Fruit fly (Drosophila melanogaster): ENCODE measurements around the gene Ibf2.

The Ibf2 gene

dm6 chr3R:9258252-9259225 lies at the start of gene Ibf2, which contains the start of gene Ibf1:
Gene Ibf2, minus strand, starts transcription at chr3R:9258501.
Gene Ibf1, plus strand, starts transcription at chr3R:9258964.
- no peak for TF ChIP-seq CG15696 (tag; optimal IDR thresholded peaks at IDR 0.05)
- TF ChIP-seq CG1602 (GFP tag; optimal IDR thresholded peaks at IDR 0.05), result no peak
- TF ChIP-seq MESR4 (GFP tag; optimal IDR thresholded peaks at IDR 0.05), result peak; percentile 59
- no peak for TF ChIP-seq CG6765 (GFP tag; optimal IDR thresholded peaks at IDR 0.05)
- no peak for TF ChIP-seq CG3281 (GFP tag; optimal IDR thresholded peaks at IDR 0.05)
- no peak for TF ChIP-seq CG10654 (GFP tag; optimal IDR thresholded peaks at IDR 0.05)
- TF ChIP-seq CG42726 (GFP tag; IDR thresholded peaks at IDR 0.05; ENCODE audit: partially characterized antibody), result peak; percentile 89
- TF ChIP-seq Dref (GFP tag; IDR thresholded peaks at IDR 0.05), result peak; percentile 84
- TF ChIP-seq HmgZ (tag; optimal IDR thresholded peaks at IDR 0.05), result peak; percentile 16
- TF ChIP-seq Dip3 (GFP tag; optimal IDR thresholded peaks at IDR 0.05), result no peak
- TF ChIP-seq az2 (GFP tag; optimal IDR thresholded peaks at IDR 0.05), result no peak
- TF ChIP-seq phol (tag; optimal IDR thresholded peaks at IDR 0.05), result peak; percentile 89
- no peak for TF ChIP-seq ATbp (GFP tag; optimal IDR thresholded peaks at IDR 0.05)
- TF ChIP-seq Asciz (GFP tag; optimal IDR thresholded peaks at IDR 0.05), result no peak
- no peak for TF ChIP-seq HHEX (GFP tag; optimal IDR thresholded peaks at IDR 0.05)
- TF ChIP-seq schlank (tag; optimal IDR thresholded peaks at IDR 0.05), result no peak
- no peak for TF ChIP-seq CG9727 (GFP tag; optimal IDR thresholded peaks at IDR 0.05)
- no peak for TF ChIP-seq CG3726 (GFP tag; IDR thresholded peaks at IDR 0.05)
- TF ChIP-seq Stat92E (GFP tag; optimal IDR thresholded peaks at IDR 0.05), result no peak
- no peak for TF ChIP-seq C15 (GFP tag; IDR thresholded peaks at IDR 0.05)
- peak; percentile 58 for TF ChIP-seq MBD-R2 (GFP tag; IDR thresholded peaks at IDR 0.05)
- no peak for TF ChIP-seq Poxn (GFP tag; IDR thresholded peaks at IDR 0.05)
- TF ChIP-seq jing (GFP tag; optimal IDR thresholded peaks at IDR 0.05), result no peak
- TF ChIP-seq CG15514 (GFP tag; optimal IDR thresholded peaks at IDR 0.05), result peak; percentile 4
- no peak for TF ChIP-seq CG14050 (GFP tag; IDR thresholded peaks at IDR 0.05)
- no peak for TF ChIP-seq CG12942 (GFP tag; optimal IDR thresholded peaks at IDR 0.05)
- no peak for TF ChIP-seq Hr39 (optimal IDR thresholded peaks at IDR 0.05)
- TF ChIP-seq amos (GFP tag; IDR thresholded peaks at IDR 0.05; ENCODE audit: partially characterized antibody), result peak; percentile 87
- no peak for TF ChIP-seq lbe (GFP tag; optimal IDR thresholded peaks at IDR 0.05)
- TF ChIP-seq CG13123 (GFP tag; optimal IDR thresholded peaks at IDR 0.05), result no peak
- TF ChIP-seq CG7271 (tag; optimal IDR thresholded peaks at IDR 0.05), result no peak
- TF ChIP-seq Ravus (GFP tag; IDR thresholded peaks at IDR 0.05), result no peak
- TF ChIP-seq CG12071 (GFP tag; optimal IDR thresholded peaks at IDR 0.05), result no peak
- no peak for TF ChIP-seq Fer2 (tag; optimal IDR thresholded peaks at IDR 0.05)
- TF ChIP-seq CG18764 (GFP tag; optimal IDR thresholded peaks at IDR 0.05), result no peak
- TF ChIP-seq fd102C (GFP tag; optimal IDR thresholded peaks at IDR 0.05), result no peak
- TF ChIP-seq tna (GFP tag; IDR thresholded peaks at IDR 0.05; ENCODE audit: partially characterized antibody), result peak; percentile 69
- TF ChIP-seq CG17361 (GFP tag; IDR thresholded peaks at IDR 0.05), result 0 out of 3 replicates have a peak, but pooled peaks have one; percentile 28
- TF ChIP-seq Oaz (GFP tag; IDR thresholded peaks at IDR 0.05), result no peak
- no peak for TF ChIP-seq Lpt (GFP tag; optimal IDR thresholded peaks at IDR 0.05)
- no peak for TF ChIP-seq Atf3 (GFP tag; optimal IDR thresholded peaks at IDR 0.05)
- TF ChIP-seq NC2α (GFP tag; optimal IDR thresholded peaks at IDR 0.05), result no peak
- TF ChIP-seq CHES-1-like (GFP tag; optimal IDR thresholded peaks at IDR 0.05), result no peak
- no peak for TF ChIP-seq cad (GFP tag; optimal IDR thresholded peaks at IDR 0.05)
- no peak for TF ChIP-seq pb (GFP tag; optimal IDR thresholded peaks at IDR 0.05)
- TF ChIP-seq inv (GFP tag; IDR thresholded peaks at IDR 0.05; ENCODE audit: partially characterized antibody), result peak; percentile 76
- TF ChIP-seq CG18262 (tag; optimal IDR thresholded peaks at IDR 0.05), result no peak
- no peak for TF ChIP-seq CG1832 (GFP tag; optimal IDR thresholded peaks at IDR 0.05)

Measured in whole organism, embryonic.